Fruit fly (Drosophila melanogaster) whole organism, embryonic: ENCODE results near the gene lectin-37Db.
A peak's percentile ranks its signal among the peaks of the same experiment; 100 is the strongest.

Experiments used
- CG10209 ChIP-seq: fragments of 200-800 bp; sonication (Bioruptor generic); optimal IDR thresholded peaks from 3 replicates; lab custom pipeline; 2017; ENCODE audit warnings: missing biosample characterization, mild to moderate bottlenecking, missing genetic modification characterization, missing genetic modification reagents
- CG10431 ChIP-seq: fragments of 200-800 bp; sonication (Bioruptor generic); optimal IDR thresholded peaks from 3 replicates; lab custom pipeline; 2018; ENCODE audit warnings: missing biosample characterization, mild to moderate bottlenecking, missing genetic modification characterization
- CG12155 ChIP-seq: fragments of 200-800 bp; sonication (Bioruptor generic); optimal IDR thresholded peaks from 3 replicates; lab custom pipeline; 2016; ENCODE audit warnings: missing biosample characterization, missing genetic modification characterization
- CG12744 ChIP-seq: fragments of 200-800 bp; sonication (Bioruptor generic); optimal IDR thresholded peaks from 2 replicates; lab custom pipeline; 2016; ENCODE audit warnings: missing biosample characterization, missing genetic modification characterization
- CG14710 ChIP-seq: fragments of 200-800 bp; sonication (Bioruptor generic); optimal IDR thresholded peaks from 3 replicates; lab custom pipeline; 2019; ENCODE audit warnings: missing biosample characterization, mild to moderate bottlenecking, missing genetic modification characterization, moderate library complexity
- CG14965 ChIP-seq: fragments of 200-800 bp; sonication (Bioruptor generic); optimal IDR thresholded peaks from 2 replicates; lab custom pipeline; 2016; ENCODE audit warnings: missing biosample characterization, missing genetic modification characterization, borderline replicate concordance
- CG17829 ChIP-seq: fragments of 200-800 bp; optimal IDR thresholded peaks from 2 replicates; lab custom pipeline; 2019; ENCODE audit warnings: missing biosample characterization, mild to moderate bottlenecking, missing genetic modification characterization, moderate library complexity
- CG2712 ChIP-seq: fragments of 200-800 bp; optimal IDR thresholded peaks from 3 replicates; lab custom pipeline; 2019; ENCODE audit warnings: missing biosample characterization, mild to moderate bottlenecking, missing genetic modification characterization, moderate library complexity
- CG3065 ChIP-seq: fragments of 200-800 bp; sonication (Bioruptor generic); optimal IDR thresholded peaks from 2 replicates; lab custom pipeline; 2016; ENCODE audit warnings: missing biosample characterization, missing genetic modification characterization
- CG31224 ChIP-seq: fragments of 200-800 bp; sonication (Bioruptor generic); IDR thresholded peaks from 2 replicates; pipeline ENCODE4 v1.3.6; 2022; ENCODE audit warnings: missing biosample characterization, missing genetic modification characterization
- CG8290 ChIP-seq, 3 experiments: fragments of 200-800 bp; sonication (Bioruptor generic); optimal IDR thresholded peaks; 2 replicates each; lab custom pipeline; 2016 to 2019; ENCODE audit warnings: missing biosample characterization in 3 of 3, missing genetic modification characterization in 3 of 3, mild to moderate bottlenecking in 2 of 3, moderate library complexity in 1 of 3
- CG8924 ChIP-seq: fragments of 200-800 bp; optimal IDR thresholded peaks from 3 replicates; lab custom pipeline; 2019; ENCODE audit warnings: missing biosample characterization, mild to moderate bottlenecking, missing genetic modification characterization, moderate library complexity
- CG9437 ChIP-seq: fragments of 200-800 bp; sonication (Bioruptor generic); optimal IDR thresholded peaks from 2 replicates; lab custom pipeline; 2018; ENCODE audit warnings: missing biosample characterization, mild to moderate bottlenecking, missing genetic modification characterization
- CG9932 ChIP-seq: fragments of 200-800 bp; sonication (Bioruptor generic); IDR thresholded peaks from 2 replicates; pipeline ENCODE4 v1.3.6; 2022; ENCODE audit warnings: missing biosample characterization, missing genetic modification characterization
- CHES-1-like ChIP-seq: fragments of 200-800 bp; sonication (Bioruptor generic); optimal IDR thresholded peaks from 2 replicates; lab custom pipeline; 2016; ENCODE audit warnings: missing biosample characterization, missing genetic modification characterization
- CTCF ChIP-seq: fragments of 200-800 bp; sonication (Bioruptor generic); optimal IDR thresholded peaks from 2 replicates; lab custom pipeline; 2017; ENCODE audit warnings: missing biosample characterization, mild to moderate bottlenecking, missing genetic modification characterization, moderate library complexity
- CrebB ChIP-seq: fragments of 200-800 bp; sonication (Bioruptor generic); optimal IDR thresholded peaks from 3 replicates; lab custom pipeline; 2018; ENCODE audit warnings: missing biosample characterization, mild to moderate bottlenecking, missing genetic modification characterization
- ERR ChIP-seq: fragments of 200-800 bp; sonication (Bioruptor generic); optimal IDR thresholded peaks from 2 replicates; lab custom pipeline; 2016; ENCODE audit warnings: missing biosample characterization, missing genetic modification characterization
- Hmr ChIP-seq: fragments of 200-800 bp; sonication (Bioruptor generic); optimal IDR thresholded peaks from 3 replicates; lab custom pipeline; 2017; ENCODE audit warnings: mild to moderate bottlenecking, missing biosample characterization, missing genetic modification reagents, missing genetic modification characterization
- MESR4 ChIP-seq: fragments of 200-800 bp; sonication (Bioruptor generic); optimal IDR thresholded peaks from 2 replicates; lab custom pipeline; 2018; ENCODE audit warnings: missing biosample characterization, mild to moderate bottlenecking, missing genetic modification characterization, moderate library complexity
- MTF-1 ChIP-seq: fragments of 200-800 bp; sonication (Bioruptor generic); optimal IDR thresholded peaks from 2 replicates; lab custom pipeline; 2018; ENCODE audit warnings: missing biosample characterization, mild to moderate bottlenecking, missing genetic modification characterization, borderline replicate concordance
- Nf-YC ChIP-seq: fragments of 200-800 bp; optimal IDR thresholded peaks from 3 replicates; lab custom pipeline; 2019; ENCODE audit warnings: missing biosample characterization, mild to moderate bottlenecking, missing genetic modification characterization, moderate library complexity
- Opbp ChIP-seq: fragments of 200-800 bp; sonication (Bioruptor generic); IDR thresholded peaks from 3 replicates; pipeline ENCODE4 v1.3.6; 2022; ENCODE audit warnings: missing biosample characterization, missing genetic modification characterization; ENCODE audit not compliant: partially characterized antibody
- Ptx1 ChIP-seq: fragments of 200-800 bp; sonication (Bioruptor generic); IDR thresholded peaks from 2 replicates; pipeline ENCODE4 v1.3.6; 2022; ENCODE audit warnings: missing biosample characterization, missing genetic modification characterization
- Spps ChIP-seq: fragments of 200-800 bp; sonication (Bioruptor generic); optimal IDR thresholded peaks from 2 replicates; lab custom pipeline; 2018; ENCODE audit warnings: missing biosample characterization, mild to moderate bottlenecking, missing genetic modification characterization
- Trl ChIP-seq, 3 experiments: fragments of >200 bp in 2 of 3; fragments of 200-800 bp in 1 of 3; sonication (Bioruptor generic) in 1 of 3; optimal IDR thresholded peaks; 2 replicates in 1 of 3; 3 replicates in 2 of 3; lab custom pipeline; 2016 to 2017; ENCODE audit warnings: missing biosample characterization in 1 of 3, missing genetic modification characterization in 1 of 3
- disco-r ChIP-seq: fragments of 200-800 bp; sonication (Bioruptor generic); optimal IDR thresholded peaks from 2 replicates; lab custom pipeline; 2016; ENCODE audit warnings: missing biosample characterization, missing genetic modification characterization
- dmrt11E ChIP-seq: fragments of 200-800 bp; sonication (Bioruptor generic); optimal IDR thresholded peaks from 3 replicates; lab custom pipeline; 2018; ENCODE audit warnings: missing biosample characterization, mild to moderate bottlenecking, missing genetic modification characterization, moderate library complexity
- en ChIP-seq: fragments of 200-800 bp; sonication (Bioruptor generic); optimal IDR thresholded peaks from 2 replicates; lab custom pipeline; 2016; ENCODE audit warnings: missing biosample characterization, missing genetic modification characterization
- esg ChIP-seq: fragments of 200-800 bp; sonication (Bioruptor generic); conservative IDR thresholded peaks from 2 replicates; pipeline ENCODE4 v1.3.6; 2022; ENCODE audit warnings: missing biosample characterization, missing genetic modification characterization
- fu2 ChIP-seq: fragments of 200-800 bp; sonication (Bioruptor generic); optimal IDR thresholded peaks from 2 replicates; lab custom pipeline; 2016; ENCODE audit warnings: missing biosample characterization, missing genetic modification characterization
- insv ChIP-seq, 2 experiments: fragments of 200-800 bp; sonication (Bioruptor generic); optimal IDR thresholded peaks; 3 replicates each; lab custom pipeline; 2016 to 2018; ENCODE audit warnings: missing biosample characterization in 2 of 2, missing genetic modification characterization in 2 of 2
- lmd ChIP-seq: fragments of 200-800 bp; sonication (Bioruptor generic); IDR thresholded peaks from 2 replicates; pipeline ENCODE4 v1.3.6; 2022; ENCODE audit warnings: missing biosample characterization, missing genetic modification characterization
- nerfin-1 ChIP-seq: fragments of 200-800 bp; sonication (Bioruptor generic); optimal IDR thresholded peaks from 3 replicates; lab custom pipeline; 2019; ENCODE audit warnings: missing biosample characterization, mild to moderate bottlenecking, missing genetic modification characterization, moderate library complexity
- org-1 ChIP-seq: fragments of 200-800 bp; sonication (Bioruptor generic); optimal IDR thresholded peaks from 2 replicates; lab custom pipeline; 2017; ENCODE audit warnings: missing biosample characterization, missing genetic modification characterization
- pnt ChIP-seq: fragments of 200-800 bp; sonication (Bioruptor generic); optimal IDR thresholded peaks from 3 replicates; lab custom pipeline; 2016; ENCODE audit warnings: missing biosample characterization, missing genetic modification characterization
- pros ChIP-seq: fragments of 200-800 bp; sonication (Bioruptor generic); optimal IDR thresholded peaks from 3 replicates; lab custom pipeline; 2019; ENCODE audit warnings: missing biosample characterization, mild to moderate bottlenecking, missing genetic modification characterization, moderate library complexity
- ranshi ChIP-seq: fragments of 200-800 bp; sonication (Bioruptor generic); IDR thresholded peaks from 2 replicates; pipeline ENCODE4 v1.3.6; 2022; ENCODE audit warnings: missing biosample characterization, missing genetic modification characterization
- ro ChIP-seq: fragments of 200-800 bp; sonication (Bioruptor generic); IDR thresholded peaks from 2 replicates; pipeline ENCODE4 v1.3.6; 2022; ENCODE audit warnings: missing biosample characterization, missing genetic modification characterization
- sc ChIP-seq, 3 experiments: fragments of >200 bp in 2 of 3; fragments of 200-800 bp in 1 of 3; sonication (Bioruptor generic) in 1 of 3; optimal IDR thresholded peaks; 2 replicates in 2 of 3; 3 replicates in 1 of 3; lab custom pipeline; 2017; ENCODE audit warnings: mild to moderate bottlenecking in 1 of 3, missing biosample characterization in 1 of 3, missing genetic modification characterization in 1 of 3, missing genetic modification reagents in 1 of 3
- schlank ChIP-seq: fragments of 200-800 bp; sonication (Bioruptor generic); optimal IDR thresholded peaks from 2 replicates; lab custom pipeline; 2018; ENCODE audit warnings: missing biosample characterization, mild to moderate bottlenecking, missing genetic modification characterization
- slou ChIP-seq: fragments of 200-800 bp; sonication (Bioruptor generic); optimal IDR thresholded peaks from 3 replicates; lab custom pipeline; 2016; ENCODE audit warnings: missing biosample characterization, missing genetic modification characterization
- so ChIP-seq: fragments of 200-800 bp; sonication (Bioruptor generic); IDR thresholded peaks from 3 replicates; pipeline ENCODE4 v1.3.6; 2022; ENCODE audit warnings: missing biosample characterization, missing genetic modification characterization
- unc-4 ChIP-seq: fragments of 200-800 bp; sonication (Bioruptor generic); IDR thresholded peaks from 2 replicates; pipeline ENCODE4 v1.3.6; 2022; ENCODE audit warnings: missing biosample characterization, missing genetic modification characterization; ENCODE audit not compliant: partially characterized antibody
- vnd ChIP-seq: fragments of 200-800 bp; sonication (Bioruptor generic); IDR thresholded peaks from 3 replicates; pipeline ENCODE4 v1.3.6; 2022; ENCODE audit warnings: missing biosample characterization, missing genetic modification characterization; ENCODE audit not compliant: partially characterized antibody
- zen ChIP-seq: fragments of 200-800 bp; sonication (Bioruptor generic); optimal IDR thresholded peaks from 3 replicates; lab custom pipeline; 2018; ENCODE audit warnings: missing biosample characterization, mild to moderate bottlenecking, missing genetic modification characterization, moderate library complexity
- zfh2 ChIP-seq: fragments of 200-800 bp; sonication (Bioruptor generic); optimal IDR thresholded peaks from 2 replicates; lab custom pipeline; 2016; ENCODE audit warnings: missing biosample characterization, missing genetic modification characterization

lectin-37Db gene

DNA sequence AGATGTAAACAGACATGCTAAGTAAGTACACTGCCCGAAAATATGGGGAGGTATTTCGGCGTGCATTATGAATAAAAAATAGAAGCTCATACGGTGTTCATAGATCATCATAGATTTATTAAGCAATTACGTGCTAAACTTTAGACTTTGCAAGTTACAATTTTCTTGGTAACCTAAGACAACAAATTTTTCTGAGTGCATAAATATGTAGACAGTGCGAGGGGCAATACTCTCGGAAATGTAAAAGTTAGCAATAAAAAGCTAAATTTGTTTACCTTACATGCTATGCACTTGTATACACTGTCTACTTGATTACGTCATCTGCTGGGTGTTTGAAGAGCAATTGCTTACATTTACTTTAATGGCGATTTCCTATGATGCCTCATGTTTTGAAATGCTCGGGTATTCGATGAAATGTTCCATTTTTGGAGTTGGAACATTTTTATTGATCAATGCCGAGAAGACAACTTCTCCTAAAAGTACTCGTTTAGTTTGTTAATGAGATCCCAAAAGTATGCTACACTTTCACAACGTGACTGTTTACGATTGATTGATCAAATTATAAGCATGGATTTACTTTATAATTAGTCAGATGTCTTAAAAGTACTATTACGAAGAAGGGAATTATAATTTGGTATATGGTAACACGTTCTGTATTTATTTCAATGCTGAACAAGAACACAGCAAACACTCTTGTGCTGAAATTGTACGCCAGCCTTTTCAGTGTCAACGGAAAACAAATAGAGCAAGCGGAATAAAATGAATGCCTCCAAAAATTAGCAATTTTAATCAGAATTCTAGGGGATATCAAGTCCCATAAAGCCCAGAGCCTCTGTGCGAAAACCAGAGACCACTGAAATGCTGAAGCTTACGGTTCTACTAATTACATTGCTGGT lies 2.0 kb upstream of the lectin-37Db start, which contains the start of gene Lectin-galC1 (continued):
- TF ChIP-seq MESR4, result peak; percentile 27
- peak; percentile 61 for TF ChIP-seq ERR
- peak; percentile 83 for TF ChIP-seq CG3065 (GFP tag; lab: Kevin White, UChicago)
- TF ChIP-seq so (GFP tag; lab: Robert Waterston, UW), result peak; percentile 83; the same call in 2 of the 3 replicates
- TF ChIP-seq ro (GFP tag; lab: Robert Waterston, UW), result no peak; the same call in 1 of the 2 replicates
- TF ChIP-seq CG10431 (GFP tag; lab: Kevin White, UChicago), result peak; percentile 47
- TF ChIP-seq insv (GFP tag; optimal IDR thresholded peaks at IDR 0.05; lab: Kevin White, UChicago), result peak in 1 of 2 experiments; percentile 16
- TF ChIP-seq dmrt11E (tag; lab: Kevin White, UChicago), result peak; percentile 89
- TF ChIP-seq en (GFP tag; lab: Kevin White, UChicago), result peak; percentile 87
- TF ChIP-seq CG17829 (tag; lab: Kevin White, UChicago), result peak; percentile 88
- TF ChIP-seq CHES-1-like (GFP tag; lab: Kevin White, UChicago), result peak; percentile 88
- peak; percentile 92 for TF ChIP-seq CG8924 (tag; lab: Kevin White, UChicago)
- TF ChIP-seq sc (optimal IDR thresholded peaks at IDR 0.05; lab: Kevin White, UChicago), result no peak
- TF ChIP-seq sc (GFP tag; optimal IDR thresholded peaks at IDR 0.05; lab: Kevin White, UChicago), result peak; percentile 77
- TF ChIP-seq CG31224 (GFP tag; lab: Robert Waterston, UW), result peak; percentile 72
- TF ChIP-seq vnd (GFP tag; lab: Robert Waterston, UW), result no peak
- peak; percentile 64 for TF ChIP-seq CG8290 (GFP tag; optimal IDR thresholded peaks at IDR 0.05; lab: Kevin White, UChicago)
- TF ChIP-seq CG8290 (tag; optimal IDR thresholded peaks at IDR 0.05; lab: Kevin White, UChicago), result peak in 1 of 2 experiments; percentile 61
- TF ChIP-seq nerfin-1 (tag; lab: Kevin White, UChicago), result peak; percentile 78
- peak; percentile 33 for TF ChIP-seq schlank
- no peak for TF ChIP-seq Trl (optimal IDR thresholded peaks at IDR 0.05; lab: Kevin White, UChicago)
- TF ChIP-seq Trl (GFP tag; optimal IDR thresholded peaks at IDR 0.05; lab: Kevin White, UChicago), result peak; percentile 90
- TF ChIP-seq disco-r (GFP tag; lab: Kevin White, UChicago), result peak; percentile 82
- TF ChIP-seq MTF-1, result peak; percentile 80
- no peak; the same call in 1 of the 2 replicates for TF ChIP-seq lmd (GFP tag; lab: Robert Waterston, UW)
- TF ChIP-seq CG14710 (tag; lab: Kevin White, UChicago), result peak; percentile 85
- TF ChIP-seq CG9437 (GFP tag; lab: Kevin White, UChicago), result peak; percentile 64
- TF ChIP-seq Ptx1 (GFP tag; lab: Robert Waterston, UW), result peak; percentile 85
- TF ChIP-seq Opbp (GFP tag; lab: Robert Waterston, UW), result no peak
- TF ChIP-seq pnt (GFP tag; lab: Kevin White, UChicago), result peak; percentile 93
- TF ChIP-seq CG12155 (GFP tag; lab: Kevin White, UChicago), result peak; percentile 82
- TF ChIP-seq org-1 (GFP tag; lab: Kevin White, UChicago), result peak; percentile 87
- peak; percentile 64 for TF ChIP-seq Nf-YC
- no peak for TF ChIP-seq unc-4 (GFP tag; lab: Robert Waterston, UW)
- TF ChIP-seq pros (GFP tag; lab: Kevin White, UChicago), result no peak
- peak; percentile 63 for TF ChIP-seq CG9932
- TF ChIP-seq ranshi, result peak; percentile 86
- TF ChIP-seq Hmr (GFP tag; lab: Kevin White, UChicago), result peak; percentile 80
- TF ChIP-seq CG10209 (GFP tag; lab: Kevin White, UChicago), result peak; percentile 87
- peak; percentile 69 for TF ChIP-seq slou (GFP tag; lab: Kevin White, UChicago)
- peak; percentile 89 for TF ChIP-seq CG2712 (tag; lab: Kevin White, UChicago)
- TF ChIP-seq zfh2 (GFP tag; lab: Kevin White, UChicago), result peak; percentile 12
- TF ChIP-seq Spps (tag; lab: Kevin White, UChicago), result peak; percentile 57
- peak; percentile 77 for TF ChIP-seq CG14965
- TF ChIP-seq esg (GFP tag; lab: Robert Waterston, UW), result peak; percentile 75
- peak; percentile 88 for TF ChIP-seq zen
- TF ChIP-seq CG12744 (GFP tag; lab: Kevin White, UChicago), result peak; percentile 79
- TF ChIP-seq CTCF, result peak; percentile 54
- peak; percentile 58 for TF ChIP-seq CrebB (tag; lab: Kevin White, UChicago)
- peak; percentile 79 for TF ChIP-seq fu2 (GFP tag; lab: Kevin White, UChicago)
